Worm (Caenorhabditis elegans): ENCODE measurements around the gene mab-10.

Gene mab-10

ce11 chrII:10545213-10545612 lies 17.3 kb downstream of the mab-10 start:
- peak; percentile 77 for TF ChIP-seq ama-1 (optimal IDR thresholded peaks at IDR 0.05)
- TF ChIP-seq unc-62 (GFP tag; optimal IDR thresholded peaks at IDR 0.05), result no peak
- no peak for TF ChIP-seq alr-1 (tag; optimal IDR thresholded peaks at IDR 0.05)
- no peak for TF ChIP-seq unc-39 (tag; optimal IDR thresholded peaks at IDR 0.05)
- peak; percentile 17 for TF ChIP-seq lin-13 (GFP tag; optimal IDR thresholded peaks at IDR 0.05)
- TF ChIP-seq mdl-1 (tag; optimal IDR thresholded peaks at IDR 0.05), result peak in 1 of 2 experiments; percentile 8
- TF ChIP-seq nhr-10 (tag; optimal IDR thresholded peaks at IDR 0.05), result no peak
- TF ChIP-seq dmd-4 (tag; optimal IDR thresholded peaks at IDR 0.05), result no peak
- no peak for TF ChIP-seq nhr-77 (tag; optimal IDR thresholded peaks at IDR 0.05)
- TF ChIP-seq snpc-4 (tag; optimal IDR thresholded peaks at IDR 0.05), result no peak
- no peak for TF ChIP-seq C34F6.9 (tag; optimal IDR thresholded peaks at IDR 0.05)
- TF ChIP-seq sma-3 (GFP tag; optimal IDR thresholded peaks at IDR 0.05), result no peak
- no peak for TF ChIP-seq ceh-16 (tag; optimal IDR thresholded peaks at IDR 0.05)
- TF ChIP-seq skn-1 (tag; optimal IDR thresholded peaks at IDR 0.05), result no peak

DNA sequence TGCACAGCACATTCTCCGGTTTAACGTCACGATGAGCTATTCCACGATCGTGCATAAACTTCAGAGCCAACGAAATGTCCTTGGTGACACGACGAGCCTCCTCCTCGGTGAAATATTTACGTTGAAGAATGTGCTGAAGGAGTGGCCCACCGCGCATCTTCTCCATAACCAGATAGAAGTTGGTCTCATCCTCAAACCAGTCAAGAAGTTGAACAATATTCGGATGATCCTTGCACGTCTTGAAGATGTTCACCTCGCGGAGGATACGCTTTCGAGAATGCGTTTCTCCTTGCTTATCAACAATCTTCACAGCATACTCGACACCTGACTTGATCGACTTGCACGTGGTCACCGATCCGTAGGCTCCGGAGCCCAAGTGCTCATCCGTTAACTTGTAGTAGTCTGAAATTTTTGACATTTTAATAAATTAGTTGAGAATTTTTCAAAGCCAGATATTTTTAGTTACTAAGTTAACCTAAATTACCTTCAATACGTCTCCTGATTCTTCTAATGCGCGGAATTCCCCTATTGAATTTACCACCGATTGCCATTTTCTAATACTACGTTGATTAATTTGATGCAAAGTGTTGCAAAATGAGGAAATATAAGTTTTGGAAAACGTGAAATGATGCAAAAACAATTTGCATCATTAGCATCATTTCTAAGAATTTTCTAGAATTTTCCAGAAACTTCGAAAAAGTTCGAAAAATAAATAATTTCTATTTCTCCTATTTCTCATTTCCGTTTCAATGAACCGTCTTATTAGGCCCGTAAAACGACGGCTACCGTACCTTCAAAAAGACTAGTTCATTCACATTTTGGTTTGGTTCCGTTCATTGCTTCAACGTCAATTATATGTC lies 18.3 kb downstream of the mab-10 start:
- TF ChIP-seq alr-1 (tag; optimal IDR thresholded peaks at IDR 0.05) (no peak), nhr-129 (tag; optimal IDR thresholded peaks at IDR 0.05) (peak; percentile 22), nhr-21 (tag; optimal IDR thresholded peaks at IDR 0.05) (peak; percentile 7), ztf-4 (tag; optimal IDR thresholded peaks at IDR 0.05) (peak; percentile 59), sma-3 (GFP tag; optimal IDR thresholded peaks at IDR 0.05) (peak; percentile 25), Y55F3AM.14 (GFP tag; optimal IDR thresholded peaks at IDR 0.05) (peak; percentile 20)

DNA sequence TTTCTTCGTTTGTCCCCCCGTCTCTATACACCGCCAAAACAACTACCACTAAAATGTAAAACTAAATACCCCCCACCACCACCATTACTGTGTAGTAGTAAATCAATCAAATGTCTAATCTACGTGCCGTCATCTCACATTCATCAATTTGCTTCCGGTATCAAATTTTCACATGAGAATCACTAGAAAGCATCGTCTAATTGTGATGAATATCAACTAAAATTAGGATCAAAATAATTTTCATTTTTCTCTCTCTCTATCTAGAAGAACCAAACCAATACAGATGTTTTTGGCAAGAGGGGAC lies 18.9 kb downstream of the mab-10 start:
- TF ChIP-seq ama-1 (optimal IDR thresholded peaks at IDR 0.05) (peak; percentile 83), nhr-11 (tag; optimal IDR thresholded peaks at IDR 0.05) (no peak), nhr-6 (tag; optimal IDR thresholded peaks at IDR 0.05) (no peak), C34F6.9 (tag; optimal IDR thresholded peaks at IDR 0.05) (peak; percentile 9), dmd-4 (tag; optimal IDR thresholded peaks at IDR 0.05) (no peak), elt-3 (tag; optimal IDR thresholded peaks at IDR 0.05) (no peak), lsy-2 (tag; optimal IDR thresholded peaks at IDR 0.05) (peak in 1 of 2 experiments; percentile 43), elt-1 (tag; optimal IDR thresholded peaks at IDR 0.05) (no peak), unc-39 (tag; optimal IDR thresholded peaks at IDR 0.05) (no peak), unc-55 (GFP tag; optimal IDR thresholded peaks at IDR 0.05) (peak; percentile 19), nhr-23 (tag; optimal IDR thresholded peaks at IDR 0.05) (no peak), ztf-4 (tag; optimal IDR thresholded peaks at IDR 0.05) (peak; percentile 48), blmp-1 (tag; optimal IDR thresholded peaks at IDR 0.05; ENCODE audit: insufficient read depth) (no peak)

- peak; percentile 0 for TF ChIP-seq nhr-129 (tag; optimal IDR thresholded peaks at IDR 0.05)
- TF ChIP-seq crh-2 (tag; optimal IDR thresholded peaks at IDR 0.05), result no peak
These were observed 19.4 kb downstream of the mab-10 start for ce11 chrII:10547311-10547710.

DNA sequence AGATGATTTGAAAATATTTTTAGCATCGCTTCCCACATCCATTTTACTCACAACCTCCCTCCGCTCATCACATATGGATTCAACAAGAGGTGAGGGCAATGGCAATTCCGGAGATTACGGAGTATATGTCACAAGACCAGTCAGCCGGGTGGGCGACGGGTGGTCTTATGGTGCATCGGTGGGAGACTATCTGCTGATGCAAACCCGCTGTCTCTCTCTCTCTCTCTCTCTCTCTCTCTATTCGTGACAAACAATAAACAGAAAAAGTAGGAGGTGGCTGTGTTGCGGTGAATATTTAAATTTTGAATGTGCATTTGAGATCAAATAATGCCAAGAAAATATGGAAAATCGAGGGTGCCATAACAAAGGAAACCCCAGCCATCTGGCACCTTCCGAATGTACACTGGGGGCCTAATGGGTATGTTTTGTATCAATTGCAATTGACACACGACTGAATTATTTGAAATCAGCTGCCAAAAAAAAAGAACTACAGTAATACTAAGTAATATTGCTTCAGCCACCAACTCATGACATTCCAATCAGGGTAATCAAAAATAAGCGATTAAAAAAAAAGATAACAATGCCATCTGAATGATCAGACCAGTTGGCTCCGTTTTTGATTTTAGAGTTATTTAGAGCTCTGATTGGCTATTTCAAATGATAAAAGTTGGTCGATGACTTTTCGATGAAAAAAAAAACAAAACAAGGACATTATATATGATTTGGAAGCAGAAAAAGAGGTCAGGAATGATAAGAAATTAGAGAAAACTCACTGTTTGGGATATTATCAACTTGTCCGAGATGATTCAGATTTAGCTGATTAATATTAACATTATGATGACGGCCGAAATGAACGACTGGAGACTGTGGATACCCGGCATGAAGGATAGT lies 20.2 kb downstream of the mab-10 start:
- no peak for TF ChIP-seq blmp-1 (tag; optimal IDR thresholded peaks at IDR 0.05; ENCODE audit: insufficient read depth)
- TF ChIP-seq lsy-2 (tag; optimal IDR thresholded peaks at IDR 0.05), result no peak
- TF ChIP-seq mab-5 (tag; optimal IDR thresholded peaks at IDR 0.05), result no peak
- TF ChIP-seq sma-9 (GFP tag; optimal IDR thresholded peaks at IDR 0.05), result peak; percentile 16
- TF ChIP-seq sma-9 (tag; optimal IDR thresholded peaks at IDR 0.05), result no peak
- no peak for TF ChIP-seq unc-39 (tag; optimal IDR thresholded peaks at IDR 0.05)
- no peak for TF ChIP-seq alr-1 (tag; optimal IDR thresholded peaks at IDR 0.05)
- no peak for TF ChIP-seq zag-1 (tag; optimal IDR thresholded peaks at IDR 0.05)
- no peak for TF ChIP-seq ztf-11 (tag; optimal IDR thresholded peaks at IDR 0.05)
- TF ChIP-seq unc-55 (GFP tag; optimal IDR thresholded peaks at IDR 0.05), result peak; percentile 6
- TF ChIP-seq nhr-237 (tag; optimal IDR thresholded peaks at IDR 0.05), result no peak
- TF ChIP-seq ceh-82 (tag; optimal IDR thresholded peaks at IDR 0.05), result no peak
- no peak for TF ChIP-seq ztf-4 (tag; optimal IDR thresholded peaks at IDR 0.05)
- no peak for TF ChIP-seq skn-1 (tag; optimal IDR thresholded peaks at IDR 0.05)
- TF ChIP-seq nhr-25 (tag; optimal IDR thresholded peaks at IDR 0.05), result no peak
- TF ChIP-seq lin-13 (GFP tag; optimal IDR thresholded peaks at IDR 0.05), result no peak
- TF ChIP-seq R02D3.7 (tag; optimal IDR thresholded peaks at IDR 0.05), result no peak
- TF ChIP-seq sem-4 (tag; optimal IDR thresholded peaks at IDR 0.05), result no peak
- no peak for TF ChIP-seq sma-3 (GFP tag; optimal IDR thresholded peaks at IDR 0.05)
- TF ChIP-seq ama-1 (optimal IDR thresholded peaks at IDR 0.05), result peak; percentile 86
- TF ChIP-seq nhr-77 (tag; optimal IDR thresholded peaks at IDR 0.05), result no peak
- no peak for TF ChIP-seq nhr-23 (tag; optimal IDR thresholded peaks at IDR 0.05)
- no peak for TF ChIP-seq aly-2 (tag; optimal IDR thresholded peaks at IDR 0.05)
- TF ChIP-seq elt-3 (tag; optimal IDR thresholded peaks at IDR 0.05), result no peak
- TF ChIP-seq nhr-10 (tag; optimal IDR thresholded peaks at IDR 0.05), result no peak
- no peak for TF ChIP-seq elt-1 (tag; optimal IDR thresholded peaks at IDR 0.05)
- TF ChIP-seq nhr-12 (tag; optimal IDR thresholded peaks at IDR 0.05), result no peak
- peak; percentile 7 for TF ChIP-seq C34F6.9 (tag; optimal IDR thresholded peaks at IDR 0.05)
- TF ChIP-seq unc-62 (GFP tag; optimal IDR thresholded peaks at IDR 0.05), result no peak
- no peak for TF ChIP-seq egl-27 (tag; optimal IDR thresholded peaks at IDR 0.05)
- no peak for TF ChIP-seq mdl-1 (tag; optimal IDR thresholded peaks at IDR 0.05)
- no peak for TF ChIP-seq nhr-11 (tag; optimal IDR thresholded peaks at IDR 0.05)

All from whole organism, L2 larva.